Worm (Caenorhabditis elegans) whole organism, mixed stage, embryonic: Measurements from ENCODE around the gene T11G6.2.

ENCODE experiments used
- ceh-83 ChIP-seq: fragments of 200-800 bp; sonication (Bioruptor generic); optimal IDR thresholded peaks from 2 replicates; lab custom pipeline; 2018; ENCODE audit warnings: mild to moderate bottlenecking, missing genetic modification characterization, missing compliant biosample characterization
- cnd-1 ChIP-seq: fragments of 200-800 bp; sonication (Bioruptor generic); optimal IDR thresholded peaks from 2 replicates; lab custom pipeline; 2018; ENCODE audit warnings: mild to moderate bottlenecking, missing genetic modification characterization, missing compliant biosample characterization
- elt-3 ChIP-seq: fragments of 150-350 bp; optimal IDR thresholded peaks from 2 replicates; lab custom pipeline; 2014; ENCODE audit warnings: missing biosample characterization, missing genetic modification characterization
- lin-13 ChIP-seq: fragments of 150-350 bp; optimal IDR thresholded peaks from 2 replicates; lab custom pipeline; 2014; ENCODE audit warnings: missing biosample characterization, missing genetic modification characterization
- lsy-2 ChIP-seq: fragments of 150-350 bp; optimal IDR thresholded peaks from 2 replicates; lab custom pipeline; 2014; ENCODE audit warnings: missing biosample characterization, missing genetic modification characterization
- mab-5 ChIP-seq: fragments of 150-350 bp; optimal IDR thresholded peaks from 2 replicates; lab custom pipeline; 2014; ENCODE audit warnings: missing biosample characterization, missing genetic modification characterization
- mep-1 ChIP-seq: fragments of 150-350 bp; optimal IDR thresholded peaks from 2 replicates; lab custom pipeline; 2017; ENCODE audit warnings: missing biosample characterization, missing genetic modification reagents, missing genetic modification characterization, inconsistent platforms
- nhr-12 ChIP-seq: fragments of 150-350 bp; optimal IDR thresholded peaks from 2 replicates; lab custom pipeline; 2014; ENCODE audit warnings: missing biosample characterization, missing genetic modification characterization
- nhr-237 ChIP-seq: fragments of 150-350 bp; optimal IDR thresholded peaks from 2 replicates; lab custom pipeline; 2014; ENCODE audit warnings: missing biosample characterization, missing genetic modification characterization
- nhr-76 ChIP-seq: sonication (generic microtip); optimal IDR thresholded peaks from 2 replicates; lab custom pipeline; 2017; ENCODE audit warnings: missing biosample characterization, missing genetic modification characterization
- sem-2 ChIP-seq: fragments of 200-800 bp; sonication (Bioruptor generic); optimal IDR thresholded peaks from 2 replicates; lab custom pipeline; 2018; ENCODE audit warnings: mild to moderate bottlenecking, missing genetic modification characterization, missing compliant biosample characterization
- snpc-4 ChIP-seq: fragments of 150-350 bp; optimal IDR thresholded peaks from 2 replicates; lab custom pipeline; 2014; ENCODE audit warnings: missing biosample characterization, missing genetic modification characterization
- tbx-8 ChIP-seq: fragments of 200-800 bp; sonication (Bioruptor generic); optimal IDR thresholded peaks from 2 replicates; lab custom pipeline; 2018; ENCODE audit warnings: mild to moderate bottlenecking, missing genetic modification characterization, moderate library complexity, missing compliant biosample characterization
- unc-62 ChIP-seq: fragments of 150-350 bp; optimal IDR thresholded peaks from 2 replicates; lab custom pipeline; 2014; ENCODE audit warnings: missing biosample characterization, missing genetic modification reagents, missing genetic modification characterization

DNA sequence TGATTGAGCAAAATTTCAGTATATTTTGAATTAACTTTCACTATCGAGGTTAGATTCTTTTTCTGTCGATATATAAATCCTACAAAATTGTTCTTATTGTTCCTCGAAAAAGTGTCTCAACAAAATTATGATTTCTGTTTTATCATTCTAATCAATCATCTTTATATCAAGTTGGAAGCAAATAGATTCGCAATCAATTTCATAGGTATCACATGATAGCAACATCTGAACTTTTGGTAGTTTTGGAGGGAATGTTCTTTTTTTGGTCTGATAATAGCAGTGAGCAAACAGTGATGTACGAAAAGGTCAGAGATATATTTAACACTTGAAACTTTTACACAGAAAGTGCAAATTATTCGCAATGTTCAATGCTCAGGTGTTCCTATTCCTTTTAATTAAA lies 47.5 kb downstream of the T11G6.2 start:
- TF ChIP-seq mep-1 (tag; lab: Kevin White, UChicago) (no peak), unc-62 (no peak), mab-5 (no peak), nhr-12 (tag; lab: Kevin White, UChicago) (no peak), sem-2 (GFP tag; lab: Kevin White, UChicago) (no peak), snpc-4 (tag; lab: Kevin White, UChicago) (no peak), ceh-83 (GFP tag; lab: Kevin White, UChicago) (no peak), elt-3 (tag; lab: Kevin White, UChicago) (no peak), lin-13 (tag; lab: Kevin White, UChicago) (no peak), lsy-2 (tag; lab: Kevin White, UChicago) (no peak), tbx-8 (GFP tag; lab: Kevin White, UChicago) (no peak), cnd-1 (tag; lab: Kevin White, UChicago) (no peak), nhr-76 (no peak), nhr-237 (no peak)
